Fruit fly (Drosophila melanogaster): ENCODE results near the gene Grasp65.

Gene Grasp65

DNA sequence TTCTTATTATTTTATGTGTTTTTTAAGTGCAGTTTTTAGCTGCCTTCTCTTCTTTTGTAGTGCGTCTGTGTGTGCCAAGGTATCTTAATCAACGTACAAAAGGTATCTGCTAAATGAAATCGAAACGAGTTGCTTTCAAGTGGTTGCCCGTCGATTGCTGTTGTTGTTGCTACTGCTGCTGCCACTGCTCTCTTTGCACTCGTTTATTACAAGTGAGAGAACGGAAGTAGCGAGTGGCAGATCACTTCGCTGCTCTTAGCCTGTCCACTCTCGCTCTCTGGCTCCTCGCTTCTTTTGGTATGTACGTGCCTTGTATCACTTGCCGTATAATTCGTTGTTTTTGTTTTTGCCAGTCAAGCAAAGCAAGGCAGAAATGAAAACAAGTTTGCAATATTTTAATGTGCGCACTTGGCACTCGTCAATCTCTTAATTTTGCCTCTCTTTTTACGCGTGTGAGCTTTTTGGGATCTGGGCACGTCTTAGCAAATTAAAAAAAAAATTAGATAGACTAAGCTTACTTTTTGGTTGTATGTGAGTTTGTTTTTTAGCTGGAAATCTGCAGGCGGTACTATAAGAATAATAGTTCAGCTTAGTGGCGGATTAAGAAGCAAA, 28.4 kb upstream of the Grasp65 start:
- no peak for TF ChIP-seq dsf (GFP tag; optimal IDR thresholded peaks at IDR 0.05; ENCODE audit: borderline replicate concordance)
- TF ChIP-seq Rel (GFP tag; optimal IDR thresholded peaks at IDR 0.05), result no peak
- peak; percentile 39 for TF ChIP-seq Rel (tag; optimal IDR thresholded peaks at IDR 0.05)
- peak; percentile 79 to 83 for TF ChIP-seq dl (GFP tag; optimal IDR thresholded peaks at IDR 0.05; ENCODE audit: insufficient read depth in 1 of 2, partially characterized antibody in 2 of 2)
- no peak for TF ChIP-seq sv (GFP tag; optimal IDR thresholded peaks at IDR 0.05)
- TF ChIP-seq Vsx2 (GFP tag; optimal IDR thresholded peaks at IDR 0.05; ENCODE audit: partially characterized antibody), result no peak
- TF ChIP-seq Hr83 (GFP tag; optimal IDR thresholded peaks at IDR 0.05; ENCODE audit: poor library complexity, severe bottlenecking), result peak; percentile 14
- peak; percentile 79 for TF ChIP-seq Dif (GFP tag; optimal IDR thresholded peaks at IDR 0.05; ENCODE audit: partially characterized antibody)
- TF ChIP-seq dmrt93B (GFP tag; optimal IDR thresholded peaks at IDR 0.05), result no peak
- TF ChIP-seq CrebA (GFP tag; optimal IDR thresholded peaks at IDR 0.05; ENCODE audit: borderline replicate concordance), result peak; percentile 3

DNA sequence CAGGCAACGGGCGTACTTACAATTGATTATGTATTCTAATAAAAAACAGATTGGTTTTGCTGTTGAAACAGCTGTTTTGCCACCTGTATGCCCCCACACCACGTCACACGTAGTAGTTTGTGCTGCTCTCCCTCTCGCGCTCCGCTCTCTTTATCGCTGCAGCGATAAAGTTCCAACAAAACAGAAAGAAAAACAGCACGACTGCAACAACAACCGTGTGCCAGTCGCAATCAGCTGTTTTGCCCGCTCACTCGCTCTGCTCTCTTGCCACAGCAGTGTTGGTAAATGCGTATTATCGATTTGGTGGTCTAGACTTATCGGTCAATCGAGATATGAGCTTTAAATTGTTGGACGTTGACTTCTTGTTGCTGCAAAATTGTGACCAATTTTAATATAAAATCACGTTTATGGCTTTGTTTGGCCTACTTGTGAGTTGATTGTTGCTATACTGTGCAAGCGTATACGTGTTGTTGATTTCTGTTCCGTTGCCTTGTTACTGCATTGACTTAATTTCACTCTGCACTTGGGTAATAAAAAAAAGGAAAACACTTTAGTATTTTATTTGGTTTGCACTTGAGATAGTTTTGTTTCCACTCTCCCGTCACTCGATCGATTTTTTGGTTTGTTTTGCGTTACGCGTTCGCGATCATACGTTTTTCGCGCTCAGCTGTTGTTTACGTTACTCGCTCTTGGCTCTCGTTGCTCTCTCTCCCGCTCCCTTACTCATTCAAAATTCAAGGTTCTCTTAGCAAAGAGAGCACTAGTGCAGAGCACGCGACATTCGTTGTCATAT, 27.7 kb upstream of the Grasp65 start:
- TF ChIP-seq usp (GFP tag; optimal IDR thresholded peaks at IDR 0.05) (no peak), Mio (GFP tag; optimal IDR thresholded peaks at IDR 0.05) (no peak), Sp1 (GFP tag; optimal IDR thresholded peaks at IDR 0.05) (peak; percentile 35), sv (GFP tag; optimal IDR thresholded peaks at IDR 0.05) (peak; percentile 56), pan (optimal IDR thresholded peaks at IDR 0.05) (no peak), tai (GFP tag; optimal IDR thresholded peaks at IDR 0.05) (no peak), woc (GFP tag; optimal IDR thresholded peaks at IDR 0.05) (no peak), Myc (optimal IDR thresholded peaks at IDR 0.05) (peak; percentile 9), fru (GFP tag; optimal IDR thresholded peaks at IDR 0.05) (peak; percentile 27), CG32264 (GFP tag; optimal IDR thresholded peaks at IDR 0.05) (no peak), br (GFP tag; optimal IDR thresholded peaks at IDR 0.05) (peak; percentile 55), h (GFP tag; optimal IDR thresholded peaks at IDR 0.05) (peak; percentile 34), dl (GFP tag; optimal IDR thresholded peaks at IDR 0.05; ENCODE audit: insufficient read depth in 1 of 2, partially characterized antibody in 2 of 2) (peak; percentile 42 to 80), CrebA (GFP tag; optimal IDR thresholded peaks at IDR 0.05; ENCODE audit: borderline replicate concordance) (no peak), Abd-B (GFP tag; optimal IDR thresholded peaks at IDR 0.05) (no peak), psq (GFP tag; optimal IDR thresholded peaks at IDR 0.05) (peak; percentile 29), ey (GFP tag; optimal IDR thresholded peaks at IDR 0.05) (no peak), CG9705 (GFP tag; optimal IDR thresholded peaks at IDR 0.05) (peak; percentile 24), N (GFP tag; optimal IDR thresholded peaks at IDR 0.05) (no peak), Jra (GFP tag; optimal IDR thresholded peaks at IDR 0.05) (no peak), Vsx2 (GFP tag; optimal IDR thresholded peaks at IDR 0.05; ENCODE audit: partially characterized antibody) (peak; percentile 49), sage (GFP tag; optimal IDR thresholded peaks at IDR 0.05) (no peak), foxo (GFP tag; optimal IDR thresholded peaks at IDR 0.05) (peak; percentile 1 to 18), Hnf4 (GFP tag; optimal IDR thresholded peaks at IDR 0.05) (no peak), jim (GFP tag; optimal IDR thresholded peaks at IDR 0.05) (peak; percentile 23), rgr (GFP tag; optimal IDR thresholded peaks at IDR 0.05) (peak; percentile 32), Dif (GFP tag; optimal IDR thresholded peaks at IDR 0.05; ENCODE audit: partially characterized antibody) (peak; percentile 85), OdsH (GFP tag; optimal IDR thresholded peaks at IDR 0.05) (peak; percentile 8), Dfd (GFP tag; optimal IDR thresholded peaks at IDR 0.05) (no peak), GATAd (GFP tag; optimal IDR thresholded peaks at IDR 0.05) (no peak), Hr83 (GFP tag; optimal IDR thresholded peaks at IDR 0.05; ENCODE audit: poor library complexity, severe bottlenecking) (peak; percentile 40), Rel (GFP tag; optimal IDR thresholded peaks at IDR 0.05) (peak; percentile 8), Rel (tag; optimal IDR thresholded peaks at IDR 0.05) (no peak), dmrt93B (GFP tag; optimal IDR thresholded peaks at IDR 0.05) (no peak), dsf (GFP tag; optimal IDR thresholded peaks at IDR 0.05; ENCODE audit: borderline replicate concordance) (no peak), brk (GFP tag; optimal IDR thresholded peaks at IDR 0.05) (peak; percentile 39), Hr78 (GFP tag; optimal IDR thresholded peaks at IDR 0.05) (no peak), lola (GFP tag; optimal IDR thresholded peaks at IDR 0.05) (no peak), HLH106 (tag; optimal IDR thresholded peaks at IDR 0.05) (no peak)

Data from whole organism, wandering third instar larva.